Worm (Caenorhabditis elegans) whole organism, dauer: Measurements from ENCODE around the gene ZK377.15.

ENCODE experiments used
- unc-62 ChIP-seq: sonication (generic microtip); optimal IDR thresholded peaks from 2 replicates; lab custom pipeline; 2017; ENCODE audit warnings: missing biosample characterization, missing genetic modification reagents, missing genetic modification characterization

The ZK377.15 gene

DNA sequence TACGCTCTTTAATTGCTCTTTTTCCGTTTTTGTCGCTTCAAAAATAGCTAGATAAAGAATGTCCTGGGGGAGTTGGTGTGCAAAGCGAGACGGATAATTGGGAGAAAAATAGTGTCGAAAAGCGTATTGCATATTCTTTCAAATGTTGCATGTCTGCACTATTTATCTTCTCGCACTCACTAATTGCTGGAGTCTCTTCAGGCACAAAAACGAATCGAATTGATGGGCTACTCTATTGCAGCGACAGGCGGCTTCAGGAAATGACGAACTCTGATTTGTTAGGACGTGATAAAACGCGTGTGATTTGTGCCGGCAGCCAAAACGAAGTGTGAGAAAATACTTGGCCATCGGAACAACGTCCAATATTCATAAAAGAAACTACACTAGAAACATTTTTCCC is 25.4 kb downstream of the ZK377.15 start:
- TF ChIP-seq unc-62 (GFP tag; lab: Kevin White, UChicago) = no peak

DNA sequence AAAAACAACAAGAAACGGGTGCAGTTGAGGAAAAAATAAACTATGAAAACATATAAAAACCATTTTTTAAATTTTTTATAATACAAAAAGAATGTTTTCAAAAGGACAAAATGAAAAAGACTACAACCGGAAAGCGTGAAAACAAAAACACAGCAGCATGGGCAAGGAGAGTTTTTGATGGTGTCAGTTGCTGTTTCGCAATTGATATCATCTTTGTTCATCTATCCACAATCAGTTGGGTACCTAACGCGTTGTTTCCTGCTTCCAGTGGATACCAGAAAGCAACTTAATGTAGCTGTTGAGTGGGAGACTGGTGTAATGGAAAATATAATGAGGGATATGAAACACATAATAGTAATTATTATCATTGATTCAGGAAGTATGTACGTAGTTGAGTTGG is 25.9 kb downstream of the ZK377.15 start:
- TF ChIP-seq unc-62 (GFP tag; lab: Kevin White, UChicago) = no peak

- no peak for TF ChIP-seq unc-62 (GFP tag; lab: Kevin White, UChicago)
Measured at ce11 chrX:3430020-3430419, 35.7 kb downstream of the ZK377.15 start, which contains the start of gene ZK813.4. TSS of gene ZK813.4 (minus strand) at chrX:3430120.

DNA sequence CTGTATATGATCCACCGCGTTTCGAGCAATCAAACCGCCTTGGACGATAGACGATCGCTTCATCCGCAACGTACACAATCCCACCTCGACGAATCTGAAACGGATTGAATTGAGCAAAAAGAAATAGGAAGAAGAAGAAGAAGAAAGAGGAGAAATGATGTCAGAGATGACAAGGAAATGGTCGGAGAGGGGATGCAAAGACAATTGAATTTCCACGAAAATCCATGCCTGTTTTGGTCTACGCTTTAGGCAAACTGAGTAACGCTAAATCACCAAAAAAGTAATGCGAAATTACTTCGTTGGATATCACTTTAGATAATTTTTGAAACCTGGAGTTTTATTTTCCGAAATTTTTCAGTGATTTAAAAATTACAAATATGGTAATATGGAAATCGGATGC is 36.6 kb downstream of the ZK377.15 start:
- no peak for TF ChIP-seq unc-62 (GFP tag; lab: Kevin White, UChicago)

- TF ChIP-seq unc-62 (GFP tag; lab: Kevin White, UChicago) = no peak
Measured at ce11 chrX:3424516-3424915, 41.2 kb downstream of the ZK377.15 start, which contains the start of gene ZK813.6. TSS of gene ZK813.6 (plus strand) at chrX:3424816.

- no peak for TF ChIP-seq unc-62 (GFP tag; lab: Kevin White, UChicago)
Measured at ce11 chrX:3419084-3419483, 46.6 kb downstream of the ZK377.15 start, which contains the start of gene C04F6.7. TSS of gene C04F6.7 (minus strand) at chrX:3419184.

- no peak for TF ChIP-seq unc-62 (GFP tag; lab: Kevin White, UChicago)
Measured at ce11 chrX:3416063-3416462, 49.6 kb downstream of the ZK377.15 start.
